Worm (Caenorhabditis elegans) whole organism, mixed stage, embryonic: ENCODE measurements around the gene R03D7.8.
"Not testable (repeated sequence)": the region's sequence is repeated elsewhere in the genome, so short reads cannot be mapped to it uniquely, and the experiment has no call there.

Experiments used
- bed-3 ChIP-seq: fragments of 200-800 bp; sonication (Bioruptor generic); optimal IDR thresholded peaks from 3 replicates; lab custom pipeline; 2018; ENCODE audit warnings: mild to moderate bottlenecking, missing genetic modification characterization, moderate library complexity, missing compliant biosample characterization
- ceh-39 ChIP-seq: fragments of 150-350 bp; optimal IDR thresholded peaks from 2 replicates; lab custom pipeline; 2014; ENCODE audit warnings: missing biosample characterization, missing genetic modification characterization
- ces-1 ChIP-seq: fragments of 150-350 bp; optimal IDR thresholded peaks from 2 replicates; lab custom pipeline; 2014; ENCODE audit warnings: missing biosample characterization, missing genetic modification reagents, missing genetic modification characterization
- elt-1 ChIP-seq: sonication (generic microtip); optimal IDR thresholded peaks from 2 replicates; lab custom pipeline; 2017; ENCODE audit warnings: missing genetic modification characterization, mild to moderate bottlenecking, missing compliant biosample characterization, antibody characterized with exemption, moderate library complexity, borderline replicate concordance; ENCODE audit not compliant: insufficient read depth

DNA sequence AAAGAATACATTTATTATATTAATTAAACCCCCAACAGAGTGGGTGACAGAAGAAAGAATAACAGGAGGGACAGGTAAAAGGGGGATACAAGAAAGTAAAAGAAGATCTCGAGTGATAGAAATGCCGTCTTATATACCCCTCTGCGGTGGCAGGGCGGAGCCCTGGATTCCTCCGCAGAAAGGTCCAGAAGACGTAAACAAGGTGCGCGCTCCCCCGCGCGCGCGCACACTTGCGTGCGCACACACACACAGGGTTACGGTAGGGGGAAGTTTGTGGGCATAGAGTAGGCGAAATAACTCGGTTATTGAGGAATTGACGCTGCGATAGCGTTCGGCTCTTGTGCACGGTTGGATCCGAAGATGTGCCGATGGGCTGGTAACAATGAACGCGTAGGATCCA is 14.8 kb downstream of the R03D7.8 start, which contains the start of gene R03D7.15:
- TF ChIP-seq bed-3 (GFP tag; lab: Kevin White, UChicago); ces-1 (GFP tag; lab: Kevin White, UChicago); ceh-39 (tag; lab: Kevin White, UChicago); elt-1 (tag; lab: Kevin White, UChicago): not testable (repeated sequence)
